Worm (Caenorhabditis elegans): ENCODE data around the gene Y81B9A.4.
A peak's percentile ranks its signal among the peaks of the same experiment; 100 is the strongest.

The Y81B9A.4 gene

DNA sequence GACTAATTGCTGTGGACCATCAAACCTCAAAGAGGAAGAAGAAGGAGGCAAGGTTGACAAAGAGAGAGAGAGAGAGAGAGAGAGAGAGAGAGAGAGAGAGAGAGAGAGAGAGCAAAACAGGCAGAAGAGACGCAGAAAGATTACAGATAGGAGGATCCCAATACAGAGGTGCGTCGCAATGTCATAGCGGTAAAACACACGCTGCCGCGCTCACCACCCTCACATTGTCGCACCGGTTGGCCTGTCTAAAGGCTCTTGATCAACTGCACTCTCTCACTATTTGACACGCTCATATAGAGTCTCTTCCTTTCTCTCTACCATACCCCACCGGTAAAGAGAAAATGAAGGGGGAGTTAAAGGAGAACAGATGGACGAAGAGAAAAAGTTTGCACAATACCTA lies 44.5 kb upstream of the Y81B9A.4 start (continued):
- TF ChIP-seq ceh-8 (GFP tag; optimal IDR thresholded peaks at IDR 0.05) (no peak), jun-1 (tag; optimal IDR thresholded peaks at IDR 0.05) (peak; percentile 23), swsn-7 (tag; optimal IDR thresholded peaks at IDR 0.05) (peak; percentile 17), alr-1 (tag; optimal IDR thresholded peaks at IDR 0.05; ENCODE audit: borderline replicate concordance) (no peak), nhr-19 (GFP tag; conservative IDR thresholded peaks at IDR 0.05) (peak; percentile 31), C16A3.4 (tag; optimal IDR thresholded peaks at IDR 0.05) (peak; percentile 18), pqm-1 (tag; optimal IDR thresholded peaks at IDR 0.05) (no peak), elt-3 (tag; optimal IDR thresholded peaks at IDR 0.05) (peak in 2 of 6 experiments; percentile 20 to 21), unc-98 (GFP tag; IDR thresholded peaks at IDR 0.05) (no peak), ces-1 (GFP tag; optimal IDR thresholded peaks at IDR 0.05) (no peak), aha-1 (tag; optimal IDR thresholded peaks at IDR 0.05) (no peak), ceh-90 (tag; optimal IDR thresholded peaks at IDR 0.05) (no peak), nhr-20 (tag; optimal IDR thresholded peaks at IDR 0.05) (peak; percentile 51), tbx-2 (tag; optimal IDR thresholded peaks at IDR 0.05) (peak; percentile 34), sox-4 (tag; optimal IDR thresholded peaks at IDR 0.05) (no peak), hlh-4 (tag; optimal IDR thresholded peaks at IDR 0.05) (no peak), nhr-71 (tag; optimal IDR thresholded peaks at IDR 0.05) (peak; percentile 49)

DNA sequence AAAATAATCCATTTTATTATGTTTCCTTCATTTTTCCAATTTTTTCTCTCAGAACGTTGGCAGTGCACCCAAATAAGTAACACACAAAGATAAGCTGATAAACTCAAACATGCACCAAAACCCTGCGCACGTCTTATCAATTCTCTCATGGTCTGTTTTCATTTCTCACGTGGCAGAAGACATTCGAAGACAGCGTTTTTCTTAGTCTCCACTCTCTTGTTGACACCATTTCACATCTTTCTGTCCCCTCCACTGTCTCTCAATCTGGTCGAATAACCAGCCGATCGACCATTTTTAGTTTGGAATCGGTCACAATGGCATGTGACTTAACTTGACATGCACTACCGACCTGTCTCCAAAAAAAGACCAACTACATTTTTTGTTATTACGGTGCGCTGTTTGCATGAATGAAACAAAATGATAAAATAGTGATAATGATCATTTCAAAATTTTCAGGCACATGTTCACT lies 33.2 kb upstream of the Y81B9A.4 start, which contains the start of gene C35B8.3:
Gene C35B8.3 (plus strand): TSS at position 51 of the 469 bp plus-strand sequence.
- no peak for TF ChIP-seq lir-3 (tag; optimal IDR thresholded peaks at IDR 0.05; ENCODE audit: poor library complexity)
- TF ChIP-seq egl-13 (tag; optimal IDR thresholded peaks at IDR 0.05): no peak
- peak in 1 of 2 experiments; percentile 79 for TF ChIP-seq lin-35 (GFP tag; optimal IDR thresholded peaks at IDR 0.05)
- TF ChIP-seq nhr-47 (tag; optimal IDR thresholded peaks at IDR 0.05): no peak
- TF ChIP-seq nhr-12 (tag; optimal IDR thresholded peaks at IDR 0.05): no peak
- no peak for TF ChIP-seq hlh-4 (tag; optimal IDR thresholded peaks at IDR 0.05)
- TF ChIP-seq fos-1 (tag; optimal IDR thresholded peaks at IDR 0.05): no peak
- no peak for TF ChIP-seq nhr-76 (tag; optimal IDR thresholded peaks at IDR 0.05)
- peak; percentile 29 for TF ChIP-seq mep-1 (tag; optimal IDR thresholded peaks at IDR 0.05)
- TF ChIP-seq skn-1 (tag; optimal IDR thresholded peaks at IDR 0.05): peak; percentile 23
- TF ChIP-seq isw-1 (GFP tag; IDR thresholded peaks at IDR 0.05): no peak
- no peak for TF ChIP-seq unc-30 (tag; optimal IDR thresholded peaks at IDR 0.05)
- TF ChIP-seq fkh-4 (tag; optimal IDR thresholded peaks at IDR 0.05; ENCODE audit: borderline replicate concordance): no peak
- TF ChIP-seq lin-14 (GFP tag; optimal IDR thresholded peaks at IDR 0.05): peak; percentile 70
- TF ChIP-seq snpc-4 (tag; optimal IDR thresholded peaks at IDR 0.05): no peak
- TF ChIP-seq nhr-71 (tag; optimal IDR thresholded peaks at IDR 0.05): peak; percentile 72
- TF ChIP-seq nhr-19 (GFP tag; conservative IDR thresholded peaks at IDR 0.05): peak; percentile 34
- TF ChIP-seq sox-4 (tag; optimal IDR thresholded peaks at IDR 0.05): no peak
- no peak for TF ChIP-seq efl-3 (GFP tag; optimal IDR thresholded peaks at IDR 0.05)
- no peak for TF ChIP-seq aha-1 (tag; optimal IDR thresholded peaks at IDR 0.05)
- TF ChIP-seq hpl-2 (GFP tag; optimal IDR thresholded peaks at IDR 0.05): no peak
- no peak for TF ChIP-seq xbp-1 (tag; optimal IDR thresholded peaks at IDR 0.05)
- TF ChIP-seq nhr-11 (tag; optimal IDR thresholded peaks at IDR 0.05): no peak
- no peak for TF ChIP-seq efl-1 (optimal IDR thresholded peaks at IDR 0.05)
- TF ChIP-seq efl-1 (GFP tag; optimal IDR thresholded peaks at IDR 0.05 in 1 of 2): peak in 1 of 2 experiments; percentile 91
- no peak for TF ChIP-seq fkh-8 (tag; optimal IDR thresholded peaks at IDR 0.05)
- peak; percentile 77 for TF ChIP-seq blmp-1 (tag; optimal IDR thresholded peaks at IDR 0.05)
- no peak for TF ChIP-seq hlh-17 (GFP tag; optimal IDR thresholded peaks at IDR 0.05; ENCODE audit: borderline replicate concordance)
- peak; percentile 48 for TF ChIP-seq tbx-2 (tag; optimal IDR thresholded peaks at IDR 0.05)
- peak; percentile 76 for TF ChIP-seq snu-23 (GFP tag; optimal IDR thresholded peaks at IDR 0.05)
- no peak for TF ChIP-seq ceh-82 (tag; optimal IDR thresholded peaks at IDR 0.05)
- TF ChIP-seq zag-1 (tag; optimal IDR thresholded peaks at IDR 0.05): no peak
- TF ChIP-seq unc-98 (GFP tag; IDR thresholded peaks at IDR 0.05): no peak
- TF ChIP-seq C16A3.4 (tag; optimal IDR thresholded peaks at IDR 0.05): peak; percentile 40
- TF ChIP-seq nhr-77 (tag; optimal IDR thresholded peaks at IDR 0.05): no peak
- TF ChIP-seq lin-13 (GFP tag; optimal IDR thresholded peaks at IDR 0.05): no peak
- TF ChIP-seq ztf-11 (tag; optimal IDR thresholded peaks at IDR 0.05): no peak
- no peak for TF ChIP-seq mef-2 (tag; optimal IDR thresholded peaks at IDR 0.05)
- TF ChIP-seq C04F5.9 (tag; optimal IDR thresholded peaks at IDR 0.05): no peak
- no peak for TF ChIP-seq Y116A8C.19 (tag; optimal IDR thresholded peaks at IDR 0.05; ENCODE audit: borderline replicate concordance)
- TF ChIP-seq unc-86 (tag; optimal IDR thresholded peaks at IDR 0.05): no peak
- TF ChIP-seq pag-3 (tag; optimal IDR thresholded peaks at IDR 0.05; ENCODE audit: borderline replicate concordance, insufficient read depth): no peak
